Fruit fly (Drosophila melanogaster): ENCODE data around the gene Cyp9f3.
A peak's percentile ranks its signal among the peaks of the same experiment; 100 is the strongest.

Gene Cyp9f3

dm6 chr3R:12443769-12444168 lies 45.0 kb upstream of the Cyp9f3 start (continued):
- TF ChIP-seq chif (GFP tag; optimal IDR thresholded peaks at IDR 0.05) = no peak
- no peak for TF ChIP-seq CG10274 (GFP tag; optimal IDR thresholded peaks at IDR 0.05)
- TF ChIP-seq Lhr (GFP tag; optimal IDR thresholded peaks at IDR 0.05) = no peak
- TF ChIP-seq D19A (tag; optimal IDR thresholded peaks at IDR 0.05) = no peak
- no peak for TF ChIP-seq sqz (GFP tag; optimal IDR thresholded peaks at IDR 0.05)
- TF ChIP-seq tgo (GFP tag; IDR thresholded peaks at IDR 0.05) = no peak
- TF ChIP-seq h (optimal IDR thresholded peaks at IDR 0.05) = no peak
- peak; percentile 49 for TF ChIP-seq B-H2 (GFP tag; optimal IDR thresholded peaks at IDR 0.05)
- peak; percentile 89; the same call in 3 of the 4 replicates for TF ChIP-seq chinmo (GFP tag; IDR thresholded peaks at IDR 0.05; ENCODE audit: partially characterized antibody)
- no peak for TF ChIP-seq ssp (GFP tag; IDR thresholded peaks at IDR 0.05)
- TF ChIP-seq trh (GFP tag; optimal IDR thresholded peaks at IDR 0.05) = no peak
- no peak for TF ChIP-seq CG10209 (GFP tag; optimal IDR thresholded peaks at IDR 0.05)
- peak; percentile 30 for TF ChIP-seq CG13894 (tag; optimal IDR thresholded peaks at IDR 0.05)
- TF ChIP-seq gt (GFP tag; IDR thresholded peaks at IDR 0.05) = no peak
- no peak for TF ChIP-seq HmgD (GFP tag; optimal IDR thresholded peaks at IDR 0.05)
- peak; percentile 20 for TF ChIP-seq sug (tag; optimal IDR thresholded peaks at IDR 0.05)
- TF ChIP-seq CG42726 (GFP tag; IDR thresholded peaks at IDR 0.05; ENCODE audit: partially characterized antibody) = no peak
- TF ChIP-seq dpn (GFP tag; optimal IDR thresholded peaks at IDR 0.05) = no peak
- no peak for TF ChIP-seq CG14965 (GFP tag; optimal IDR thresholded peaks at IDR 0.05; ENCODE audit: borderline replicate concordance)
- no peak for TF ChIP-seq CG7556 (GFP tag; optimal IDR thresholded peaks at IDR 0.05)
- TF ChIP-seq CG18011 (GFP tag; optimal IDR thresholded peaks at IDR 0.05) = no peak
- no peak for TF ChIP-seq bowl (GFP tag; IDR thresholded peaks at IDR 0.05)
- TF ChIP-seq CG8924 (tag; optimal IDR thresholded peaks at IDR 0.05) = no peak
- TF ChIP-seq corto (GFP tag; optimal IDR thresholded peaks at IDR 0.05) = peak; percentile 8
- TF ChIP-seq nmo (GFP tag; optimal IDR thresholded peaks at IDR 0.05) = no peak
- 0 out of 2 replicates have a peak, but pooled peaks have one; percentile 37 for TF ChIP-seq tna (GFP tag; IDR thresholded peaks at IDR 0.05; ENCODE audit: partially characterized antibody)
- TF ChIP-seq Jarid2 (GFP tag; optimal IDR thresholded peaks at IDR 0.05) = no peak
- TF ChIP-seq Sox100B (GFP tag; optimal IDR thresholded peaks at IDR 0.05) = no peak
- peak; percentile 60 for TF ChIP-seq mirr (GFP tag; optimal IDR thresholded peaks at IDR 0.05)
- TF ChIP-seq C15 (GFP tag; IDR thresholded peaks at IDR 0.05) = no peak
- no peak for TF ChIP-seq CG14667 (GFP tag; IDR thresholded peaks at IDR 0.05)
- TF ChIP-seq CG34376 (GFP tag; optimal IDR thresholded peaks at IDR 0.05) = peak; percentile 63
- TF ChIP-seq CG17568 (GFP tag; optimal IDR thresholded peaks at IDR 0.05) = no peak
- no peak for TF ChIP-seq CG2199 (GFP tag; IDR thresholded peaks at IDR 0.05)
- 0 out of 2 replicates have a peak, but pooled peaks have one; percentile 29 for TF ChIP-seq GATAe (GFP tag; conservative IDR thresholded peaks at IDR 0.05)
- no peak for TF ChIP-seq dmrt11E (tag; optimal IDR thresholded peaks at IDR 0.05)
- no peak for TF ChIP-seq CG14860 (GFP tag; IDR thresholded peaks at IDR 0.05; ENCODE audit: partially characterized antibody)
- no peak for TF ChIP-seq Hr51 (GFP tag; optimal IDR thresholded peaks at IDR 0.05)
- TF ChIP-seq sd (tag; optimal IDR thresholded peaks at IDR 0.05) = peak; percentile 4
- no peak for TF ChIP-seq run (tag; optimal IDR thresholded peaks at IDR 0.05)
- no peak for TF ChIP-seq z (GFP tag; IDR thresholded peaks at IDR 0.05)
- no peak for TF ChIP-seq fd102C (GFP tag; optimal IDR thresholded peaks at IDR 0.05)
- no peak for TF ChIP-seq pho (GFP tag; optimal IDR thresholded peaks at IDR 0.05)
- no peak for TF ChIP-seq CG8290 (GFP tag; optimal IDR thresholded peaks at IDR 0.05)
- peak in 1 of 2 experiments; percentile 28 for TF ChIP-seq CG8290 (tag; optimal IDR thresholded peaks at IDR 0.05)
- TF ChIP-seq CG31388 (GFP tag; optimal IDR thresholded peaks at IDR 0.05) = no peak
- no peak for TF ChIP-seq CG10959 (GFP tag; IDR thresholded peaks at IDR 0.05)
- 0 out of 2 replicates have a peak, but pooled peaks have one; percentile 6 for TF ChIP-seq bbx (GFP tag; IDR thresholded peaks at IDR 0.05; ENCODE audit: partially characterized antibody)
- no peak for TF ChIP-seq prd (optimal IDR thresholded peaks at IDR 0.05)
- no peak for TF ChIP-seq prd (GFP tag; IDR thresholded peaks at IDR 0.05)

Data from whole organism, embryonic.